Fruit fly (Drosophila melanogaster): ENCODE measurements around the gene brv3.
A peak's percentile ranks its signal among the peaks of the same experiment; 100 is the strongest.

brv3 gene

dm6 chrX:2657220-2657619 is 32.8 kb upstream of the brv3 start:
- no peak for TF ChIP-seq fd96Ca (GFP tag; IDR thresholded peaks at IDR 0.05)
- TF ChIP-seq CG34367 (tag; optimal IDR thresholded peaks at IDR 0.05): no peak
- TF ChIP-seq Pif1A (GFP tag; optimal IDR thresholded peaks at IDR 0.05): no peak
- TF ChIP-seq D1 (tag; optimal IDR thresholded peaks at IDR 0.05): no peak
- TF ChIP-seq CG15710 (tag; optimal IDR thresholded peaks at IDR 0.05): no peak
- TF ChIP-seq CG8159 (tag; optimal IDR thresholded peaks at IDR 0.05): no peak
- no peak for TF ChIP-seq CG32121 (GFP tag; IDR thresholded peaks at IDR 0.05)
- TF ChIP-seq CG13204 (GFP tag; optimal IDR thresholded peaks at IDR 0.05): no peak
- no peak for TF ChIP-seq rn (GFP tag; IDR thresholded peaks at IDR 0.05)
- TF ChIP-seq CG14655 (GFP tag; optimal IDR thresholded peaks at IDR 0.05): no peak
- no peak for TF ChIP-seq CG8301 (tag; optimal IDR thresholded peaks at IDR 0.05)
- TF ChIP-seq CG9948 (tag; optimal IDR thresholded peaks at IDR 0.05): no peak

dm6 chrX:2655998-2656397 is 31.6 kb upstream of the brv3 start:
- TF ChIP-seq CG8159 (tag; optimal IDR thresholded peaks at IDR 0.05): no peak

dm6 chrX:2655479-2655878 is 31.1 kb upstream of the brv3 start:
- no peak for TF ChIP-seq Snoo (tag; optimal IDR thresholded peaks at IDR 0.05)
- TF ChIP-seq CG10348 (GFP tag; IDR thresholded peaks at IDR 0.05): no peak
- no peak for TF ChIP-seq CG15710 (tag; optimal IDR thresholded peaks at IDR 0.05)
- no peak for TF ChIP-seq CG32121 (GFP tag; IDR thresholded peaks at IDR 0.05)
- TF ChIP-seq Pif1B (GFP tag; optimal IDR thresholded peaks at IDR 0.05): no peak
- TF ChIP-seq rn (GFP tag; IDR thresholded peaks at IDR 0.05): no peak
- no peak for TF ChIP-seq fd96Ca (GFP tag; IDR thresholded peaks at IDR 0.05)
- no peak for TF ChIP-seq CG34367 (tag; optimal IDR thresholded peaks at IDR 0.05)
- no peak for TF ChIP-seq gl (tag; optimal IDR thresholded peaks at IDR 0.05)
- TF ChIP-seq CG13204 (GFP tag; optimal IDR thresholded peaks at IDR 0.05): no peak
- TF ChIP-seq CG14655 (GFP tag; optimal IDR thresholded peaks at IDR 0.05): no peak
- TF ChIP-seq Ets98B (GFP tag; IDR thresholded peaks at IDR 0.05): no peak
- no peak for TF ChIP-seq CG8301 (tag; optimal IDR thresholded peaks at IDR 0.05)
- TF ChIP-seq CG8159 (tag; optimal IDR thresholded peaks at IDR 0.05): no peak
- no peak for TF ChIP-seq CG4496 (GFP tag; IDR thresholded peaks at IDR 0.05)
- TF ChIP-seq D1 (tag; optimal IDR thresholded peaks at IDR 0.05): no peak

- no peak for TF ChIP-seq CG12605 (GFP tag; IDR thresholded peaks at IDR 0.05)
- TF ChIP-seq fd96Ca (GFP tag; IDR thresholded peaks at IDR 0.05): no peak
- no peak for TF ChIP-seq Pif1A (GFP tag; optimal IDR thresholded peaks at IDR 0.05)
- TF ChIP-seq CG8159 (tag; optimal IDR thresholded peaks at IDR 0.05): no peak
- TF ChIP-seq CG9948 (tag; optimal IDR thresholded peaks at IDR 0.05): no peak
- TF ChIP-seq CG8301 (tag; optimal IDR thresholded peaks at IDR 0.05): no peak
- no peak for TF ChIP-seq Snoo (tag; optimal IDR thresholded peaks at IDR 0.05)
- TF ChIP-seq CG13204 (GFP tag; optimal IDR thresholded peaks at IDR 0.05): no peak
- TF ChIP-seq EcR (GFP tag; optimal IDR thresholded peaks at IDR 0.05): no peak
- TF ChIP-seq Pif1B (GFP tag; optimal IDR thresholded peaks at IDR 0.05): no peak
- TF ChIP-seq D1 (tag; optimal IDR thresholded peaks at IDR 0.05): no peak
- no peak for TF ChIP-seq CG17806 (tag; optimal IDR thresholded peaks at IDR 0.05)
- no peak for TF ChIP-seq CG34367 (tag; optimal IDR thresholded peaks at IDR 0.05)
- TF ChIP-seq gl (tag; optimal IDR thresholded peaks at IDR 0.05): no peak
- TF ChIP-seq CG14655 (GFP tag; optimal IDR thresholded peaks at IDR 0.05): no peak
Observed at dm6 chrX:2653533-2654296, 29.3 kb upstream of the brv3 start.

- TF ChIP-seq CG13204 (GFP tag; optimal IDR thresholded peaks at IDR 0.05) (peak; percentile 32), CG32121 (GFP tag; IDR thresholded peaks at IDR 0.05) (peak; percentile 80), gl (tag; optimal IDR thresholded peaks at IDR 0.05) (no peak), CG9948 (tag; optimal IDR thresholded peaks at IDR 0.05) (no peak), D1 (tag; optimal IDR thresholded peaks at IDR 0.05) (no peak), CG17806 (tag; optimal IDR thresholded peaks at IDR 0.05) (no peak), EcR (GFP tag; optimal IDR thresholded peaks at IDR 0.05) (peak; percentile 76), CG10348 (GFP tag; IDR thresholded peaks at IDR 0.05) (no peak), rn (GFP tag; IDR thresholded peaks at IDR 0.05) (peak; percentile 65; the same call in 1 of the 2 replicates), CG15710 (tag; optimal IDR thresholded peaks at IDR 0.05) (no peak), CG12605 (GFP tag; IDR thresholded peaks at IDR 0.05) (peak; percentile 67), CG14655 (GFP tag; optimal IDR thresholded peaks at IDR 0.05) (no peak), CG8301 (tag; optimal IDR thresholded peaks at IDR 0.05) (no peak), Pif1B (GFP tag; optimal IDR thresholded peaks at IDR 0.05) (no peak), Ets98B (GFP tag; IDR thresholded peaks at IDR 0.05) (peak; percentile 67), CG8159 (tag; optimal IDR thresholded peaks at IDR 0.05) (no peak), fd96Ca (GFP tag; IDR thresholded peaks at IDR 0.05) (peak; percentile 75), CG34367 (tag; optimal IDR thresholded peaks at IDR 0.05) (no peak), Snoo (tag; optimal IDR thresholded peaks at IDR 0.05) (no peak), CG4496 (GFP tag; IDR thresholded peaks at IDR 0.05) (peak; percentile 71; the same call in 2 of the 3 replicates), Pif1A (GFP tag; optimal IDR thresholded peaks at IDR 0.05) (no peak)
Observed at dm6 chrX:2652124-2652923, 27.9 kb upstream of the brv3 start.

dm6 chrX:2651128-2651527 is 26.8 kb upstream of the brv3 start:
- TF ChIP-seq Pif1A (GFP tag; optimal IDR thresholded peaks at IDR 0.05) (no peak), CG17806 (tag; optimal IDR thresholded peaks at IDR 0.05) (no peak), CG13204 (GFP tag; optimal IDR thresholded peaks at IDR 0.05) (no peak), CG9948 (tag; optimal IDR thresholded peaks at IDR 0.05) (no peak), CG32121 (GFP tag; IDR thresholded peaks at IDR 0.05) (no peak), CG14655 (GFP tag; optimal IDR thresholded peaks at IDR 0.05) (no peak), fd96Ca (GFP tag; IDR thresholded peaks at IDR 0.05) (no peak)

Data from whole organism, pupa.